Worm (Caenorhabditis elegans) whole organism, L4 larva: ENCODE measurements around the gene adh-1.

Experiments
- D1046.2 ChIP-seq: fragments of 200-800 bp; sonication (Bioruptor generic); IDR thresholded peaks from 2 replicates; pipeline ENCODE4 v1.3.6; 2022; ENCODE audit warnings: missing genetic modification characterization, missing compliant biosample characterization
- F26F4.8 ChIP-seq: fragments of 200-800 bp; sonication (Bioruptor generic); conservative IDR thresholded peaks from 2 replicates; pipeline ENCODE4 v1.3.6; 2022; ENCODE audit warnings: missing genetic modification characterization, missing compliant biosample characterization
- T20F7.1 ChIP-seq: fragments of 200-800 bp; sonication (Bioruptor generic); optimal IDR thresholded peaks from 2 replicates; lab custom pipeline; 2018; ENCODE audit warnings: mild to moderate bottlenecking, missing genetic modification characterization, missing compliant biosample characterization
- T26A8.4 ChIP-seq: fragments of 200-800 bp; sonication (Bioruptor generic); IDR thresholded peaks from 2 replicates; pipeline ENCODE4 v1.3.6; 2022; ENCODE audit warnings: missing genetic modification characterization, missing compliant biosample characterization
- Y5F2A.4 ChIP-seq: fragments of 200-800 bp; sonication (Bioruptor generic); optimal IDR thresholded peaks from 2 replicates; lab custom pipeline; 2018; ENCODE audit warnings: mild to moderate bottlenecking, missing genetic modification characterization, missing compliant biosample characterization
- Y75B8A.6 ChIP-seq: fragments of 200-800 bp; sonication (Bioruptor generic); IDR thresholded peaks from 2 replicates; pipeline ENCODE4 v1.3.6; 2022; ENCODE audit warnings: missing genetic modification reagents, missing genetic modification characterization, missing compliant biosample characterization
- ZK546.5 ChIP-seq, 2 experiments: sonication (generic microtip); optimal IDR thresholded peaks; 2 replicates each; lab custom pipeline; 2017; ENCODE audit warnings: missing biosample characterization in 2 of 2, missing genetic modification characterization in 2 of 2
- aly-2 ChIP-seq: sonication (generic microtip); optimal IDR thresholded peaks from 2 replicates; lab custom pipeline; 2018; ENCODE audit warnings: missing biosample characterization, missing genetic modification characterization
- arid-1 ChIP-seq: fragments of 200-800 bp; sonication (Bioruptor generic); conservative IDR thresholded peaks from 2 replicates; pipeline ENCODE4 v1.3.6; 2022; ENCODE audit warnings: missing genetic modification reagents, missing genetic modification characterization, missing compliant biosample characterization
- ces-1 ChIP-seq: fragments of 150-350 bp; sonication (generic microtip); optimal IDR thresholded peaks from 4 replicates; lab custom pipeline; 2014; ENCODE audit warnings: missing biosample characterization, missing genetic modification reagents, missing genetic modification characterization
- ctbp-1 ChIP-seq: fragments of 200-800 bp; sonication (Bioruptor generic); IDR thresholded peaks from 2 replicates; pipeline ENCODE4 v1.3.6; 2022; ENCODE audit warnings: missing genetic modification reagents, missing genetic modification characterization, missing compliant biosample characterization
- daf-16 ChIP-seq, 3 experiments: sonication (generic microtip); optimal IDR thresholded peaks; 2 replicates each; lab custom pipeline; 2016 to 2017; ENCODE audit warnings: missing genetic modification characterization in 3 of 3, missing genetic modification reagents in 3 of 3, mild to moderate bottlenecking in 2 of 3, missing compliant biosample characterization in 2 of 3, missing biosample characterization in 1 of 3, moderate library complexity in 1 of 3
- daf-19 ChIP-seq: fragments of 200-800 bp; sonication (Bioruptor generic); conservative IDR thresholded peaks from 2 replicates; pipeline ENCODE4 v1.3.6; 2022; ENCODE audit warnings: missing genetic modification characterization, missing compliant biosample characterization
- dmd-8 ChIP-seq: fragments of 200-800 bp; sonication (Bioruptor generic); IDR thresholded peaks from 2 replicates; pipeline ENCODE4 v1.3.6; 2022; ENCODE audit warnings: missing genetic modification characterization, missing compliant biosample characterization
- dmd-9 ChIP-seq: fragments of 200-800 bp; sonication (Bioruptor generic); IDR thresholded peaks from 2 replicates; pipeline ENCODE4 v1.3.6; 2022; ENCODE audit warnings: missing genetic modification reagents, missing genetic modification characterization, missing compliant biosample characterization
- dve-1 ChIP-seq: sonication (generic microtip); optimal IDR thresholded peaks from 2 replicates; lab custom pipeline; 2017; ENCODE audit warnings: antibody characterized with exemption, mild to moderate bottlenecking, missing genetic modification characterization, missing compliant biosample characterization; ENCODE audit not compliant: insufficient read depth
- egl-43 ChIP-seq: fragments of 200-800 bp; sonication (Bioruptor generic); IDR thresholded peaks from 2 replicates; pipeline ENCODE4 v1.3.6; 2022; ENCODE audit warnings: missing genetic modification reagents, missing genetic modification characterization, missing compliant biosample characterization
- gei-8 ChIP-seq: fragments of 200-800 bp; sonication (Bioruptor generic); optimal IDR thresholded peaks from 2 replicates; lab custom pipeline; 2018; ENCODE audit warnings: mild to moderate bottlenecking, missing genetic modification characterization, missing compliant biosample characterization
- hif-1 ChIP-seq, 2 experiments: sonication (generic microtip); optimal IDR thresholded peaks; 2 replicates each; lab custom pipeline; 2016 to 2017; ENCODE audit warnings: missing compliant biosample characterization in 2 of 2, missing genetic modification characterization in 2 of 2, missing genetic modification reagents in 2 of 2, missing genotype in 2 of 2, mild to moderate bottlenecking in 1 of 2
- hlh-30 ChIP-seq: sonication (generic microtip); optimal IDR thresholded peaks from 2 replicates; lab custom pipeline; 2017; ENCODE audit warnings: antibody characterized with exemption, mild to moderate bottlenecking, missing genetic modification characterization, missing compliant biosample characterization; ENCODE audit not compliant: insufficient read depth
- hmg-1.1 ChIP-seq: fragments of 200-800 bp; sonication (Bioruptor generic); IDR thresholded peaks from 2 replicates; pipeline ENCODE4 v1.3.6; 2022; ENCODE audit warnings: missing genetic modification reagents, missing genetic modification characterization, missing compliant biosample characterization
- lim-7 ChIP-seq: fragments of 200-800 bp; sonication (Bioruptor generic); IDR thresholded peaks from 2 replicates; pipeline ENCODE4 v1.3.6; 2022; ENCODE audit warnings: missing genetic modification characterization, missing compliant biosample characterization
- lin-1 ChIP-seq: fragments of 200-800 bp; sonication (Bioruptor generic); IDR thresholded peaks from 2 replicates; pipeline ENCODE4 v1.3.6; 2022; ENCODE audit warnings: missing genetic modification reagents, missing genetic modification characterization, missing compliant biosample characterization
- lin-15B ChIP-seq: fragments of 150-350 bp; sonication (generic microtip); optimal IDR thresholded peaks from 3 replicates; lab custom pipeline; 2014; ENCODE audit warnings: missing biosample characterization, missing genetic modification characterization
- lin-38 ChIP-seq: fragments of 200-800 bp; sonication (Bioruptor generic); IDR thresholded peaks from 2 replicates; pipeline ENCODE4 v1.3.6; 2022; ENCODE audit warnings: missing genetic modification reagents, missing genetic modification characterization, missing compliant biosample characterization
- lin-39 ChIP-seq: fragments of 150-350 bp; optimal IDR thresholded peaks from 2 replicates; lab custom pipeline; 2014; ENCODE audit warnings: missing biosample characterization, missing genetic modification reagents, missing genetic modification characterization
- lsy-2 ChIP-seq, 2 experiments: fragments of 150-350 bp in 1 of 2; sonication (generic microtip) in 1 of 2; optimal IDR thresholded peaks; 2 replicates each; lab custom pipeline; 2014 to 2017; ENCODE audit warnings: missing biosample characterization in 2 of 2, missing genetic modification characterization in 2 of 2
- mes-2 ChIP-seq: sonication (generic microtip); optimal IDR thresholded peaks from 2 replicates; lab custom pipeline; 2016; ENCODE audit warnings: missing genotype, mild to moderate bottlenecking, missing genetic modification characterization, missing compliant biosample characterization; ENCODE audit not compliant: poor library complexity, severe bottlenecking
- nhr-10 ChIP-seq: fragments of 150-350 bp; optimal IDR thresholded peaks from 2 replicates; lab custom pipeline; 2014; ENCODE audit warnings: missing biosample characterization, missing genetic modification characterization
- nhr-11 ChIP-seq: fragments of 150-350 bp; optimal IDR thresholded peaks from 2 replicates; lab custom pipeline; 2014; ENCODE audit warnings: missing biosample characterization, missing genetic modification characterization
- nhr-111 ChIP-seq: fragments of 200-800 bp; sonication (Bioruptor generic); optimal IDR thresholded peaks from 2 replicates; lab custom pipeline; 2018; ENCODE audit warnings: mild to moderate bottlenecking, missing genetic modification characterization, missing compliant biosample characterization
- nhr-42 ChIP-seq: fragments of 200-800 bp; sonication (Bioruptor generic); IDR thresholded peaks from 2 replicates; pipeline ENCODE4 v1.3.6; 2022; ENCODE audit warnings: missing genetic modification characterization, missing compliant biosample characterization
- nhr-6 ChIP-seq: fragments of 150-350 bp; optimal IDR thresholded peaks from 2 replicates; lab custom pipeline; 2014; ENCODE audit warnings: missing biosample characterization, missing genetic modification characterization
- rbr-2 ChIP-seq: sonication (generic microtip); optimal IDR thresholded peaks from 2 replicates; lab custom pipeline; 2016; ENCODE audit warnings: missing genotype, missing genetic modification characterization, missing compliant biosample characterization
- snpc-1.2 ChIP-seq: fragments of 200-800 bp; sonication (Bioruptor generic); IDR thresholded peaks from 2 replicates; pipeline ENCODE4 v1.3.6; 2022; ENCODE audit warnings: missing genetic modification reagents, missing genetic modification characterization, missing compliant biosample characterization
- snpc-4 ChIP-seq: fragments of 150-350 bp; optimal IDR thresholded peaks from 2 replicates; lab custom pipeline; 2014; ENCODE audit warnings: missing biosample characterization, missing genetic modification characterization
- tra-1 ChIP-seq: fragments of 200-800 bp; sonication (Bioruptor generic); IDR thresholded peaks from 2 replicates; pipeline ENCODE4 v1.3.6; 2022; ENCODE audit warnings: missing genetic modification reagents, missing genetic modification characterization, missing compliant biosample characterization
- unc-130 ChIP-seq: sonication (generic microtip); optimal IDR thresholded peaks from 2 replicates; lab custom pipeline; 2016; ENCODE audit warnings: missing genetic modification reagents, missing genetic modification characterization, missing compliant biosample characterization
- unc-62 ChIP-seq, 3 experiments: fragments of 150-350 bp in 1 of 3; sonication (generic microtip); optimal IDR thresholded peaks in 2 of 3; peaks in 1 of 3; 1 replicate in 1 of 3; 2 replicates in 2 of 3; lab custom pipeline; 2014 to 2017; ENCODE audit warnings: missing biosample characterization in 3 of 3, missing genetic modification characterization in 3 of 3, missing genetic modification reagents in 3 of 3, missing genotype in 1 of 3
- vab-7 ChIP-seq: fragments of 200-800 bp; sonication (Bioruptor generic); IDR thresholded peaks from 2 replicates; pipeline ENCODE4 v1.3.6; 2022; ENCODE audit warnings: missing genetic modification reagents, missing genetic modification characterization, missing compliant biosample characterization
- zip-11 ChIP-seq: fragments of 200-800 bp; sonication (Bioruptor generic); IDR thresholded peaks from 2 replicates; pipeline ENCODE4 v1.3.6; 2022; ENCODE audit warnings: missing genetic modification characterization, missing compliant biosample characterization
- zip-2 ChIP-seq: fragments of 150-350 bp; optimal IDR thresholded peaks from 2 replicates; lab custom pipeline; 2014; ENCODE audit warnings: missing biosample characterization, missing genetic modification characterization
- ztf-11 ChIP-seq: fragments of 150-350 bp; optimal IDR thresholded peaks from 2 replicates; lab custom pipeline; 2014; ENCODE audit warnings: missing biosample characterization, missing genetic modification characterization
- ztf-7 ChIP-seq: fragments of 150-350 bp; optimal IDR thresholded peaks from 2 replicates; lab custom pipeline; 2014; ENCODE audit warnings: missing biosample characterization, missing genetic modification characterization

adh-1 gene

ce11 chrV:11927346-11927745, 39.3 kb downstream of the adh-1 start, which contains the start of gene osm-6:
osm-6 (minus strand) TSS chrV:11927446.
- TF ChIP-seq ztf-7 (tag; lab: Kevin White, UChicago): no peak
- TF ChIP-seq Y75B8A.6 (GFP tag; lab: Robert Waterston, UW): no peak
- TF ChIP-seq mes-2 (tag; lab: Kevin White, UChicago): no peak
- no peak for TF ChIP-seq dve-1 (tag; lab: Kevin White, UChicago)
- no peak for TF ChIP-seq gei-8 (GFP tag; lab: Kevin White, UChicago)
- no peak for TF ChIP-seq dmd-8
- TF ChIP-seq zip-11: no peak

DNA sequence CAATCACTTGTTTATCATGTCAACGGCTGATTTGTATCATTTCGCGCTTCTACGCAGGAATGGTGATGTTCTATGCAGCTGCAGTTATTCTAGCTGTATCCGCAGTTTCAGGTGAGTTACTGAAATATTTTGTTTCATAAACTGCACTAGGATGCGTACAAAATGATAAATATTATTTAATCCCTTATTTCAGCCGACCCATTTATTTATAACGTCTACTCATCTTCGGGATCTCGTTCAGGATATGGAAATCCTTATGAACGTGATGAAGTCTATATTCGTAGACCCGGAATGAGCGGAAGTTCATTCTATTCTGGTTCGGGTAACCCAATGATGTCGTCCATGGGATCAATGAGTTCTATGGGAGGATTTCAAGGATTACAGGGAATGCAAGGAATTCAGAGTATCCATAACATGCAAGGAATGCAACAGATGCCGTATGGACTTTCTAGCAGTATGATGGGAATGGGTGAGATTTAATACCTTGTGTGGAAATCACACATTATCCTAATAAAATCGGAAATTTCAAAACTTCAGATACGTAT, 41.1 kb downstream of the adh-1 start, which contains the start of gene F58H1.2:
Gene F58H1.2, plus strand, starts transcription at position 51 of the 545 bp plus-strand sequence.
- no peak for TF ChIP-seq dmd-9 (GFP tag; lab: Robert Waterston, UW)
- TF ChIP-seq unc-62 (GFP tag; optimal IDR thresholded peaks at IDR 0.05 in 1 of 2; lab: Kevin White, UChicago): peak in 1 of 2 experiments; percentile 93
- TF ChIP-seq unc-62 (tag; optimal IDR thresholded peaks at IDR 0.05; lab: Kevin White, UChicago): no peak
- no peak for TF ChIP-seq lin-39
- TF ChIP-seq hif-1 (tag; optimal IDR thresholded peaks at IDR 0.05; lab: Kevin White, UChicago): no peak
- no peak for TF ChIP-seq T26A8.4

DNA sequence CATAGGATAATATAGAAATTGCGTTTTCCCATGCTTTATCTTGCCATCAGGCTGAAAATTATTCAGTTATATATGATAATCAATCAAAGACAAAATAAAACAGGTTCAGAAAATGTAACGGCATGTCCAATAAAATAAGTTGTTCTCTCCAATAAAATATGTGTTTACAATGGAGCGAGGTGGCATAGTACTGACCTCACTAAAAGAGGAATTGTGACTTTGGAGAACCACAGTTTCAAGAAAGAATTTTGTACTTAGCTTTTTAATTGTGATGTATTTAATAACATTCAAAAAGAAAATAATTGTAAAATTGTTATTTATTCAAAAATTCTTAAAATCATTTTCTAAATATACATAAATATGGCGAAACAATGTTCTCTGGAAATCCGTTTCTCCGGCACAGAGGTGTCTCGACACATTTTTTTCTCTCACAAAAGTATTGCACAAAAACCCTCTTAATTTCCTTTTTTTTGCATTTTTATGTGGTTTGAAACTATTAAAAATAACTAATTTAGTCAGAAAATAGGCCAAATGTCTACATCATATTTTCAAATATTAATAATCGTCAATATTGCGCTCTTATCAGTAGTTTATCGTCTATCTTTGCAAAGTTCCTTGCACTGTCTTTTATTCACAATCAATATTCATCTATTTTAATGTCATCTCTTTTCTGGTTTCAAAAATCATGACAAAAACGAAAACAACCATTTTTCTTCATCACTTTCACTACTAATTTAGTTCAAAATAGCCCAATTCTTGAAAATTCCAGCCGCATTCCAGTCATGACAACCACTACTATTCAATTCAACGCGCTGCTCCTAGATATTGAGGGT, 45.4 kb downstream of the adh-1 start, which contains the start of the genes aman-2 and F58H1.3:
Gene aman-2, minus strand, starts transcription at position 51 of the 833 bp plus-strand sequence.
Gene F58H1.3, plus strand, starts transcription at position 783 of the 833 bp plus-strand sequence.
- TF ChIP-seq nhr-10 (tag; lab: Kevin White, UChicago): no peak
- TF ChIP-seq lsy-2 (tag; optimal IDR thresholded peaks at IDR 0.05; lab: Kevin White, UChicago): peak in 1 of 2 experiments; percentile 68
- TF ChIP-seq nhr-42 (GFP tag; lab: Robert Waterston, UW): no peak
- TF ChIP-seq ctbp-1 (GFP tag; lab: Robert Waterston, UW): no peak
- TF ChIP-seq snpc-4: no peak
- TF ChIP-seq lin-38 (GFP tag; lab: Robert Waterston, UW): peak; percentile 71
- TF ChIP-seq ces-1 (GFP tag; lab: Kevin White, UChicago): no peak
- TF ChIP-seq rbr-2: no peak
- TF ChIP-seq ZK546.5 (tag; optimal IDR thresholded peaks at IDR 0.05; lab: Kevin White, UChicago): no peak
- no peak for TF ChIP-seq aly-2
- TF ChIP-seq nhr-11 (tag; lab: Kevin White, UChicago): no peak
- TF ChIP-seq D1046.2 (GFP tag; lab: Robert Waterston, UW): no peak
- TF ChIP-seq ztf-11 (tag; lab: Kevin White, UChicago): no peak
- no peak for TF ChIP-seq zip-2 (tag; lab: Kevin White, UChicago)
- no peak for TF ChIP-seq snpc-1.2 (GFP tag; lab: Robert Waterston, UW)
- no peak for TF ChIP-seq lin-1 (GFP tag; lab: Robert Waterston, UW)
- TF ChIP-seq tra-1 (GFP tag; lab: Robert Waterston, UW): no peak
- no peak for TF ChIP-seq nhr-111 (GFP tag; lab: Kevin White, UChicago)
- TF ChIP-seq lin-15B (tag; lab: Kevin White, UChicago): no peak
- TF ChIP-seq hlh-30 (tag; lab: Kevin White, UChicago): peak; percentile 20
- TF ChIP-seq vab-7 (GFP tag; lab: Robert Waterston, UW): no peak
- peak in 1 of 2 experiments; percentile 77 for TF ChIP-seq hif-1 (tag; optimal IDR thresholded peaks at IDR 0.05; lab: Kevin White, UChicago)
- TF ChIP-seq T20F7.1 (GFP tag; lab: Kevin White, UChicago): peak; percentile 62
- no peak for TF ChIP-seq Y5F2A.4
- 0 out of 2 replicates have a peak, but pooled peaks have one; percentile 21 for TF ChIP-seq hmg-1.1 (GFP tag; lab: Robert Waterston, UW)
- TF ChIP-seq daf-19: no peak
- no peak for TF ChIP-seq F26F4.8 (GFP tag; lab: Robert Waterston, UW)
- TF ChIP-seq unc-130 (GFP tag; lab: Kevin White, UChicago): peak; percentile 62
- no peak for TF ChIP-seq lim-7 (GFP tag; lab: Robert Waterston, UW)
- peak; percentile 19 for TF ChIP-seq nhr-6 (tag; lab: Kevin White, UChicago)
- TF ChIP-seq daf-16 (GFP tag; optimal IDR thresholded peaks at IDR 0.05; lab: Kevin White, UChicago): no peak
- TF ChIP-seq daf-16 (tag; optimal IDR thresholded peaks at IDR 0.05; lab: Kevin White, UChicago): peak; percentile 41
- no peak for TF ChIP-seq arid-1
- no peak for TF ChIP-seq egl-43 (GFP tag; lab: Robert Waterston, UW)
- no peak for TF ChIP-seq lin-39
